Worm (Caenorhabditis elegans) whole organism, L2 larva: ENCODE measurements around the gene C23H3.2.

Experiments used
- F13H6.1 ChIP-seq: sonication (generic microtip); optimal IDR thresholded peaks from 2 replicates; lab custom pipeline; 2016; ENCODE audit warnings: missing genetic modification characterization, missing compliant biosample characterization
- R02D3.7 ChIP-seq: fragments of 150-350 bp; optimal IDR thresholded peaks from 2 replicates; lab custom pipeline; 2014; ENCODE audit warnings: missing biosample characterization, missing genetic modification characterization
- crh-2 ChIP-seq: sonication (generic microtip); optimal IDR thresholded peaks from 2 replicates; lab custom pipeline; 2017; ENCODE audit warnings: missing biosample characterization, missing genetic modification characterization
- egl-27 ChIP-seq: sonication (generic microtip); optimal IDR thresholded peaks from 3 replicates; lab custom pipeline; 2017; ENCODE audit warnings: missing biosample characterization, missing genetic modification reagents, missing genetic modification characterization
- elt-1 ChIP-seq: fragments of 150-350 bp; optimal IDR thresholded peaks from 2 replicates; lab custom pipeline; 2014; ENCODE audit warnings: missing biosample characterization, missing genetic modification characterization
- elt-3 ChIP-seq: sonication (generic microtip); optimal IDR thresholded peaks from 2 replicates; lab custom pipeline; 2017; ENCODE audit warnings: missing biosample characterization, missing genetic modification characterization
- nhr-10 ChIP-seq: sonication (generic microtip); optimal IDR thresholded peaks from 2 replicates; lab custom pipeline; 2017; ENCODE audit warnings: missing biosample characterization, missing genetic modification characterization
- nhr-237 ChIP-seq: fragments of 150-350 bp; optimal IDR thresholded peaks from 2 replicates; lab custom pipeline; 2014; ENCODE audit warnings: missing biosample characterization, missing genetic modification characterization
- unc-39 ChIP-seq: fragments of 150-350 bp; optimal IDR thresholded peaks from 2 replicates; lab custom pipeline; 2014; ENCODE audit warnings: missing biosample characterization, missing genetic modification characterization
- ztf-11 ChIP-seq: sonication (generic microtip); optimal IDR thresholded peaks from 2 replicates; lab custom pipeline; 2017; ENCODE audit warnings: missing biosample characterization, missing genetic modification characterization

- TF ChIP-seq unc-39 (tag; lab: Kevin White, UChicago) (no peak), R02D3.7 (tag; lab: Kevin White, UChicago) (no peak), F13H6.1 (no peak), elt-1 (tag; lab: Kevin White, UChicago) (no peak), nhr-237 (tag; lab: Kevin White, UChicago) (no peak), egl-27 (tag; lab: Kevin White, UChicago) (no peak), nhr-10 (tag; lab: Kevin White, UChicago) (no peak), elt-3 (tag; lab: Kevin White, UChicago) (no peak), crh-2 (no peak), ztf-11 (tag; lab: Kevin White, UChicago) (no peak)
These were observed 15.0 kb upstream of the C23H3.2 start, which contains the start of gene rpt-4 for ce11 chrII:46116-46515.
